Worm (Caenorhabditis elegans) whole organism, L3 larva: Measurements from ENCODE around the gene R13H7.2.

Experiments
- R02D3.7 ChIP-seq: fragments of 150-350 bp; optimal IDR thresholded peaks from 2 replicates; lab custom pipeline; 2014; ENCODE audit warnings: missing biosample characterization, missing genetic modification characterization
- aly-2 ChIP-seq: fragments of 150-350 bp; optimal IDR thresholded peaks from 2 replicates; lab custom pipeline; 2014; ENCODE audit warnings: missing biosample characterization, missing genetic modification characterization
- ceh-82 ChIP-seq: fragments of 150-350 bp; optimal IDR thresholded peaks from 2 replicates; lab custom pipeline; 2014; ENCODE audit warnings: missing biosample characterization, missing genetic modification characterization
- ceh-9 ChIP-seq: sonication (generic microtip); optimal IDR thresholded peaks from 2 replicates; lab custom pipeline; 2018; ENCODE audit warnings: missing biosample characterization, missing genetic modification characterization
- egl-27 ChIP-seq: sonication (generic microtip); optimal IDR thresholded peaks from 4 replicates; lab custom pipeline; 2017; ENCODE audit warnings: missing biosample characterization, missing genetic modification reagents, missing genetic modification characterization
- fkh-10 ChIP-seq: sonication (generic microtip); optimal IDR thresholded peaks from 2 replicates; lab custom pipeline; 2017; ENCODE audit warnings: missing biosample characterization, missing genetic modification reagents, missing genetic modification characterization
- hmg-11 ChIP-seq: sonication (generic microtip); optimal IDR thresholded peaks from 2 replicates; lab custom pipeline; 2016; ENCODE audit warnings: missing genetic modification characterization, missing compliant biosample characterization
- lin-39 ChIP-seq: fragments of 150-350 bp; optimal IDR thresholded peaks from 2 replicates; lab custom pipeline; 2018; ENCODE audit warnings: missing biosample characterization, missing genetic modification reagents, missing genetic modification characterization
- nhr-12 ChIP-seq: fragments of 150-350 bp; optimal IDR thresholded peaks from 2 replicates; lab custom pipeline; 2014; ENCODE audit warnings: missing biosample characterization, missing genetic modification characterization
- nhr-28 ChIP-seq: fragments of 150-350 bp; optimal IDR thresholded peaks from 2 replicates; lab custom pipeline; 2014; ENCODE audit warnings: missing biosample characterization, missing genetic modification characterization
- skn-1 ChIP-seq: fragments of 150-350 bp; optimal IDR thresholded peaks from 2 replicates; lab custom pipeline; 2014; ENCODE audit warnings: missing biosample characterization, missing genetic modification characterization
- unc-39 ChIP-seq: sonication (generic microtip); optimal IDR thresholded peaks from 4 replicates; lab custom pipeline; 2017; ENCODE audit warnings: missing biosample characterization, missing genetic modification characterization
- unc-62 ChIP-seq: fragments of 150-350 bp; sonication (generic microtip); optimal IDR thresholded peaks from 4 replicates; lab custom pipeline; 2014; ENCODE audit warnings: missing biosample characterization, missing genetic modification reagents, missing genetic modification characterization

ce11 chrIV:6903575-6903974 lies 44.4 kb upstream of the R13H7.2 start, which contains the start of gene T22D1.5:
- TF ChIP-seq unc-39 (tag; lab: Kevin White, UChicago) = no peak
- TF ChIP-seq skn-1 (tag; lab: Kevin White, UChicago) = no peak
- no peak for TF ChIP-seq egl-27
- TF ChIP-seq nhr-28 (tag; lab: Kevin White, UChicago) = no peak
- no peak for TF ChIP-seq ceh-82 (tag; lab: Kevin White, UChicago)
- no peak for TF ChIP-seq hmg-11 (tag; lab: Kevin White, UChicago)
- no peak for TF ChIP-seq nhr-12 (tag; lab: Kevin White, UChicago)
- no peak for TF ChIP-seq ceh-9 (tag; lab: Kevin White, UChicago)
- TF ChIP-seq lin-39 = no peak
- no peak for TF ChIP-seq fkh-10 (GFP tag; lab: Kevin White, UChicago)
- TF ChIP-seq unc-62 (GFP tag; lab: Kevin White, UChicago) = no peak
- TF ChIP-seq aly-2 (tag; lab: Kevin White, UChicago) = no peak
- TF ChIP-seq R02D3.7 (tag; lab: Kevin White, UChicago) = no peak
